Worm (Caenorhabditis elegans) whole organism, mixed stage, embryonic: ENCODE data around the gene sru-22.

Experiments used
- ceh-39 ChIP-seq: fragments of 150-350 bp; optimal IDR thresholded peaks from 2 replicates; lab custom pipeline; 2014; ENCODE audit warnings: missing biosample characterization, missing genetic modification characterization
- cnd-1 ChIP-seq: fragments of 200-800 bp; sonication (Bioruptor generic); optimal IDR thresholded peaks from 2 replicates; lab custom pipeline; 2018; ENCODE audit warnings: mild to moderate bottlenecking, missing genetic modification characterization, missing compliant biosample characterization
- flh-1 ChIP-seq: fragments of 200-800 bp; sonication (Bioruptor generic); optimal IDR thresholded peaks from 2 replicates; lab custom pipeline; 2018; ENCODE audit warnings: mild to moderate bottlenecking, missing genetic modification characterization, moderate library complexity, missing compliant biosample characterization
- lin-13 ChIP-seq: fragments of 150-350 bp; optimal IDR thresholded peaks from 2 replicates; lab custom pipeline; 2014; ENCODE audit warnings: missing biosample characterization, missing genetic modification characterization
- nhr-2 ChIP-seq: fragments of 150-350 bp; optimal IDR thresholded peaks from 2 replicates; lab custom pipeline; 2014; ENCODE audit warnings: missing biosample characterization, missing genetic modification characterization
- nhr-237 ChIP-seq: fragments of 150-350 bp; optimal IDR thresholded peaks from 2 replicates; lab custom pipeline; 2014; ENCODE audit warnings: missing biosample characterization, missing genetic modification characterization
- nhr-28 ChIP-seq: fragments of 150-350 bp; optimal IDR thresholded peaks from 2 replicates; lab custom pipeline; 2014; ENCODE audit warnings: missing biosample characterization, missing genetic modification characterization
- nhr-76 ChIP-seq: sonication (generic microtip); optimal IDR thresholded peaks from 2 replicates; lab custom pipeline; 2017; ENCODE audit warnings: missing biosample characterization, missing genetic modification characterization
- sem-2 ChIP-seq: fragments of 200-800 bp; sonication (Bioruptor generic); optimal IDR thresholded peaks from 2 replicates; lab custom pipeline; 2018; ENCODE audit warnings: mild to moderate bottlenecking, missing genetic modification characterization, missing compliant biosample characterization
- snpc-4 ChIP-seq: fragments of 150-350 bp; optimal IDR thresholded peaks from 2 replicates; lab custom pipeline; 2014; ENCODE audit warnings: missing biosample characterization, missing genetic modification characterization
- ztf-11 ChIP-seq: fragments of 150-350 bp; optimal IDR thresholded peaks from 2 replicates; lab custom pipeline; 2014; ENCODE audit warnings: missing biosample characterization, missing genetic modification characterization

DNA sequence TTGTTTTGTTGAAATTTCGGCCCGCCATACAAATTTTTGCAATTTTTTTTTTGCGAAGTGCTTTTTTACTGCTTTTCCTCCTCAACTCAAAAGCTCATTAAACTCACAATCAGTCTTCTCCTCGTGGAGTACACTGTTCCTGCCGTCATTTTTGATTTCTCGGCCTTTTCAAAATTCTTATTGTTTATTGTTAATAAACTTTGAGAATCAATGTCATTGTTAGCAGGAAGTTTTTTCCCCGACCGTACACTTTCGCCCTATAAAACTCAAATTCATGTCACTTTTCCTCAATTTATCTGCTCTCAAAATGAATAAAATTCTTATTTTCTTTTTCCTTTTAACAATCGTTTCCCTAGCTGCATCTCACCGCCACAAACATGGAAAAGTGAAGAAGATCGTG lies 1.1 kb upstream of the sru-22 start, which contains the start of gene clec-232:
- TF ChIP-seq cnd-1 (tag; lab: Kevin White, UChicago): no peak
- TF ChIP-seq nhr-237: no peak
- no peak for TF ChIP-seq ztf-11 (tag; lab: Kevin White, UChicago)
- TF ChIP-seq sem-2 (GFP tag; lab: Kevin White, UChicago): no peak
- no peak for TF ChIP-seq flh-1 (GFP tag; lab: Kevin White, UChicago)
- no peak for TF ChIP-seq snpc-4 (tag; lab: Kevin White, UChicago)
- TF ChIP-seq nhr-2: no peak
- no peak for TF ChIP-seq nhr-28 (tag; lab: Kevin White, UChicago)
- no peak for TF ChIP-seq lin-13
- no peak for TF ChIP-seq ceh-39 (tag; lab: Kevin White, UChicago)
- no peak for TF ChIP-seq nhr-76 (tag; lab: Kevin White, UChicago)
